Fruit fly (Drosophila melanogaster) whole organism, embryonic: ENCODE data around the gene CG5535.

Experiments
- BEAF-32 ChIP-seq: fragments of 200-800 bp; sonication (Bioruptor generic); optimal IDR thresholded peaks from 3 replicates; lab custom pipeline; 2017; ENCODE audit warnings: missing biosample characterization, missing genetic modification characterization, mild to moderate bottlenecking, moderate library complexity, missing genetic modification reagents
- Bgb ChIP-seq: fragments of 200-800 bp; sonication (Bioruptor generic); IDR thresholded peaks from 2 replicates; pipeline ENCODE4 v1.3.6; 2022; ENCODE audit warnings: missing biosample characterization, missing genetic modification characterization; ENCODE audit not compliant: partially characterized antibody
- CG10267 ChIP-seq: fragments of 200-800 bp; sonication (Bioruptor generic); optimal IDR thresholded peaks from 2 replicates; lab custom pipeline; 2018; ENCODE audit warnings: missing biosample characterization, mild to moderate bottlenecking, missing genetic modification characterization, moderate library complexity
- CG10274 ChIP-seq: fragments of 200-800 bp; sonication (Bioruptor generic); optimal IDR thresholded peaks from 3 replicates; lab custom pipeline; 2017; ENCODE audit warnings: missing biosample characterization, mild to moderate bottlenecking, missing genetic modification characterization
- CG11504 ChIP-seq: fragments of 200-800 bp; sonication (Bioruptor generic); optimal IDR thresholded peaks from 3 replicates; lab custom pipeline; 2019; ENCODE audit warnings: missing biosample characterization, mild to moderate bottlenecking, missing genetic modification characterization, moderate library complexity
- CG12219 ChIP-seq: fragments of 200-800 bp; sonication (Bioruptor generic); optimal IDR thresholded peaks from 3 replicates; lab custom pipeline; 2018; ENCODE audit warnings: missing biosample characterization, mild to moderate bottlenecking, missing genetic modification characterization
- CG13123 ChIP-seq: fragments of 200-800 bp; sonication (Bioruptor generic); optimal IDR thresholded peaks from 2 replicates; lab custom pipeline; 2016; ENCODE audit warnings: missing biosample characterization, missing genetic modification characterization
- CG13296 ChIP-seq: fragments of 200-800 bp; sonication (Bioruptor generic); optimal IDR thresholded peaks from 3 replicates; lab custom pipeline; 2018; ENCODE audit warnings: missing biosample characterization, mild to moderate bottlenecking, missing genetic modification characterization
- CG14441 ChIP-seq: fragments of 200-800 bp; sonication (Bioruptor generic); IDR thresholded peaks from 2 replicates; pipeline ENCODE4 v1.3.6; 2022; ENCODE audit warnings: missing biosample characterization, missing genetic modification characterization
- CG1602 ChIP-seq: fragments of 200-800 bp; sonication (Bioruptor generic); optimal IDR thresholded peaks from 3 replicates; lab custom pipeline; 2016; ENCODE audit warnings: missing biosample characterization, missing genetic modification characterization
- CG17359 ChIP-seq: fragments of 200-800 bp; sonication (Bioruptor generic); optimal IDR thresholded peaks from 3 replicates; lab custom pipeline; 2018; ENCODE audit warnings: missing biosample characterization, mild to moderate bottlenecking, missing genetic modification characterization, moderate library complexity
- CG17568 ChIP-seq: fragments of 200-800 bp; sonication (Bioruptor generic); optimal IDR thresholded peaks from 2 replicates; lab custom pipeline; 2018; ENCODE audit warnings: missing biosample characterization, mild to moderate bottlenecking, missing genetic modification characterization, moderate library complexity
- CG17912 ChIP-seq: fragments of 200-800 bp; sonication (Bioruptor generic); optimal IDR thresholded peaks from 2 replicates; lab custom pipeline; 2018; ENCODE audit warnings: missing biosample characterization, mild to moderate bottlenecking, missing genetic modification characterization
- CG1832 ChIP-seq: fragments of 200-800 bp; sonication (Bioruptor generic); optimal IDR thresholded peaks from 2 replicates; lab custom pipeline; 2017; ENCODE audit warnings: missing biosample characterization, mild to moderate bottlenecking, missing genetic modification characterization, inconsistent platforms
- CG3838 ChIP-seq: fragments of 200-800 bp; sonication (Bioruptor generic); optimal IDR thresholded peaks from 3 replicates; lab custom pipeline; 2016; ENCODE audit warnings: missing biosample characterization, missing genetic modification characterization
- CG4282 ChIP-seq: fragments of 200-800 bp; sonication (Bioruptor generic); optimal IDR thresholded peaks from 2 replicates; lab custom pipeline; 2016; ENCODE audit warnings: missing biosample characterization, missing genetic modification characterization
- CG6654 ChIP-seq: fragments of 200-800 bp; sonication (Bioruptor generic); optimal IDR thresholded peaks from 2 replicates; lab custom pipeline; 2017; ENCODE audit warnings: missing biosample characterization, mild to moderate bottlenecking, missing genetic modification characterization
- CG6813 ChIP-seq: fragments of 200-800 bp; sonication (Bioruptor generic); optimal IDR thresholded peaks from 2 replicates; lab custom pipeline; 2017; ENCODE audit warnings: missing biosample characterization, missing genetic modification characterization, mild to moderate bottlenecking, moderate library complexity, missing genetic modification reagents
- CG8359 ChIP-seq: fragments of 200-800 bp; sonication (Bioruptor generic); optimal IDR thresholded peaks from 2 replicates; lab custom pipeline; 2017; ENCODE audit warnings: missing biosample characterization, mild to moderate bottlenecking, missing genetic modification characterization, borderline replicate concordance
- D19A ChIP-seq: fragments of 200-800 bp; optimal IDR thresholded peaks from 3 replicates; lab custom pipeline; 2019; ENCODE audit warnings: missing biosample characterization, mild to moderate bottlenecking, missing genetic modification characterization, moderate library complexity
- Dip2 ChIP-seq: fragments of 200-800 bp; sonication (Bioruptor generic); IDR thresholded peaks from 2 replicates; pipeline ENCODE4 v1.3.6; 2022; ENCODE audit warnings: missing biosample characterization, missing genetic modification characterization
- Ets97D ChIP-seq: fragments of 200-800 bp; sonication (Bioruptor generic); optimal IDR thresholded peaks from 3 replicates; lab custom pipeline; 2016; ENCODE audit warnings: missing biosample characterization, missing genetic modification characterization
- Fer2 ChIP-seq: fragments of 200-800 bp; sonication (Bioruptor generic); optimal IDR thresholded peaks from 2 replicates; lab custom pipeline; 2018; ENCODE audit warnings: missing biosample characterization, mild to moderate bottlenecking, missing genetic modification characterization, moderate library complexity
- HmgZ ChIP-seq: fragments of 200-800 bp; sonication (Bioruptor generic); optimal IDR thresholded peaks from 2 replicates; lab custom pipeline; 2018; ENCODE audit warnings: missing biosample characterization, mild to moderate bottlenecking, missing genetic modification characterization
- Lhr ChIP-seq: fragments of 200-800 bp; sonication (Bioruptor generic); optimal IDR thresholded peaks from 3 replicates; lab custom pipeline; 2017; ENCODE audit warnings: mild to moderate bottlenecking, missing biosample characterization, missing genetic modification reagents, missing genetic modification characterization
- MTF-1 ChIP-seq: fragments of 200-800 bp; sonication (Bioruptor generic); optimal IDR thresholded peaks from 2 replicates; lab custom pipeline; 2018; ENCODE audit warnings: missing biosample characterization, mild to moderate bottlenecking, missing genetic modification characterization, borderline replicate concordance
- Max ChIP-seq: fragments of 200-800 bp; sonication (Bioruptor generic); optimal IDR thresholded peaks from 2 replicates; lab custom pipeline; 2016; ENCODE audit warnings: missing biosample characterization, mild to moderate bottlenecking, missing genetic modification characterization
- Med ChIP-seq: fragments of 200-800 bp; sonication (Bioruptor generic); peaks from one replicate; lab custom pipeline; 2016; ENCODE audit warnings: missing biosample characterization, missing genetic modification characterization, mild to moderate bottlenecking, inconsistent platforms, moderate library complexity
- Myb ChIP-seq: fragments of 200-800 bp; sonication (Bioruptor generic); optimal IDR thresholded peaks from 2 replicates; lab custom pipeline; 2016; ENCODE audit warnings: missing biosample characterization, missing genetic modification characterization
- Sin3A ChIP-seq: fragments of >200 bp; optimal IDR thresholded peaks from 2 replicates; lab custom pipeline; 2018
- Sry-δ ChIP-seq: fragments of 200-800 bp; sonication (Bioruptor generic); optimal IDR thresholded peaks from 2 replicates; lab custom pipeline; 2016; ENCODE audit warnings: missing biosample characterization, missing genetic modification characterization
- Ssrp ChIP-seq: fragments of 200-800 bp; sonication (Bioruptor generic); optimal IDR thresholded peaks from 2 replicates; lab custom pipeline; 2018; ENCODE audit warnings: missing biosample characterization, mild to moderate bottlenecking, missing genetic modification characterization, moderate library complexity
- TFAM ChIP-seq: fragments of 200-800 bp; sonication (Bioruptor generic); optimal IDR thresholded peaks from 2 replicates; lab custom pipeline; 2017; ENCODE audit warnings: missing biosample characterization, missing genetic modification characterization, inconsistent platforms
- ash1 ChIP-seq: fragments of 200-800 bp; sonication (Bioruptor generic); optimal IDR thresholded peaks from 2 replicates; lab custom pipeline; 2018; ENCODE audit warnings: missing biosample characterization, mild to moderate bottlenecking, missing genetic modification characterization
- bcd ChIP-seq: fragments of 200-800 bp; sonication (Bioruptor generic); optimal IDR thresholded peaks from 2 replicates; lab custom pipeline; 2017; ENCODE audit warnings: missing biosample characterization, mild to moderate bottlenecking, missing genetic modification characterization
- bigmax ChIP-seq: fragments of 200-800 bp; sonication (Bioruptor generic); optimal IDR thresholded peaks from 2 replicates; lab custom pipeline; 2018; ENCODE audit warnings: missing biosample characterization, mild to moderate bottlenecking, missing genetic modification characterization
- cato ChIP-seq: fragments of 200-800 bp; sonication (Bioruptor generic); optimal IDR thresholded peaks from 2 replicates; lab custom pipeline; 2016; ENCODE audit warnings: missing biosample characterization, missing genetic modification characterization, borderline replicate concordance
- chif ChIP-seq, 2 experiments: fragments of 200-800 bp; sonication (Bioruptor generic); optimal IDR thresholded peaks; 3 replicates each; lab custom pipeline; 2016; ENCODE audit warnings: missing biosample characterization in 2 of 2, missing genetic modification characterization in 2 of 2
- chn ChIP-seq: fragments of 200-800 bp; sonication (Bioruptor generic); optimal IDR thresholded peaks from 2 replicates; lab custom pipeline; 2016; ENCODE audit warnings: missing biosample characterization, missing genetic modification characterization
- grau ChIP-seq: fragments of 200-800 bp; optimal IDR thresholded peaks from 3 replicates; lab custom pipeline; 2019; ENCODE audit warnings: missing biosample characterization, mild to moderate bottlenecking, missing genetic modification characterization, moderate library complexity
- lilli ChIP-seq: fragments of 200-800 bp; sonication (Bioruptor generic); optimal IDR thresholded peaks from 3 replicates; lab custom pipeline; 2016; ENCODE audit warnings: missing biosample characterization, missing genetic modification characterization
- nmo ChIP-seq: fragments of 200-800 bp; sonication (Bioruptor generic); optimal IDR thresholded peaks from 2 replicates; lab custom pipeline; 2018; ENCODE audit warnings: missing biosample characterization, mild to moderate bottlenecking, missing genetic modification characterization, moderate library complexity
- pfk ChIP-seq: fragments of 200-800 bp; sonication (Bioruptor generic); optimal IDR thresholded peaks from 2 replicates; lab custom pipeline; 2018; ENCODE audit warnings: missing biosample characterization, mild to moderate bottlenecking, missing genetic modification characterization, moderate library complexity
- tll ChIP-seq, 2 experiments: fragments of 200-800 bp in 1 of 2; fragments of >200 bp in 1 of 2; sonication (Bioruptor generic) in 1 of 2; optimal IDR thresholded peaks; 2 replicates each; lab custom pipeline; 2017 to 2019; ENCODE audit warnings: missing biosample characterization in 2 of 2, missing genetic modification characterization in 2 of 2, mild to moderate bottlenecking in 1 of 2, moderate library complexity in 1 of 2
- vfl ChIP-seq: fragments of 200-800 bp; sonication (Bioruptor generic); optimal IDR thresholded peaks from 2 replicates; lab custom pipeline; 2016; ENCODE audit warnings: missing biosample characterization, missing genetic modification characterization
- vvl ChIP-seq: fragments of 200-800 bp; sonication (Bioruptor generic); IDR thresholded peaks from 2 replicates; pipeline ENCODE4 v1.3.6; 2022; ENCODE audit warnings: missing biosample characterization, missing genetic modification characterization
- wek ChIP-seq: fragments of 200-800 bp; sonication (Bioruptor generic); optimal IDR thresholded peaks from 3 replicates; lab custom pipeline; 2018; ENCODE audit warnings: missing biosample characterization, mild to moderate bottlenecking, missing genetic modification characterization, moderate library complexity
- wor ChIP-seq: fragments of 200-800 bp; sonication (Bioruptor generic); IDR thresholded peaks from 2 replicates; pipeline ENCODE4 v1.3.6; 2022; ENCODE audit warnings: missing biosample characterization, missing genetic modification characterization

CG5535 gene

DNA sequence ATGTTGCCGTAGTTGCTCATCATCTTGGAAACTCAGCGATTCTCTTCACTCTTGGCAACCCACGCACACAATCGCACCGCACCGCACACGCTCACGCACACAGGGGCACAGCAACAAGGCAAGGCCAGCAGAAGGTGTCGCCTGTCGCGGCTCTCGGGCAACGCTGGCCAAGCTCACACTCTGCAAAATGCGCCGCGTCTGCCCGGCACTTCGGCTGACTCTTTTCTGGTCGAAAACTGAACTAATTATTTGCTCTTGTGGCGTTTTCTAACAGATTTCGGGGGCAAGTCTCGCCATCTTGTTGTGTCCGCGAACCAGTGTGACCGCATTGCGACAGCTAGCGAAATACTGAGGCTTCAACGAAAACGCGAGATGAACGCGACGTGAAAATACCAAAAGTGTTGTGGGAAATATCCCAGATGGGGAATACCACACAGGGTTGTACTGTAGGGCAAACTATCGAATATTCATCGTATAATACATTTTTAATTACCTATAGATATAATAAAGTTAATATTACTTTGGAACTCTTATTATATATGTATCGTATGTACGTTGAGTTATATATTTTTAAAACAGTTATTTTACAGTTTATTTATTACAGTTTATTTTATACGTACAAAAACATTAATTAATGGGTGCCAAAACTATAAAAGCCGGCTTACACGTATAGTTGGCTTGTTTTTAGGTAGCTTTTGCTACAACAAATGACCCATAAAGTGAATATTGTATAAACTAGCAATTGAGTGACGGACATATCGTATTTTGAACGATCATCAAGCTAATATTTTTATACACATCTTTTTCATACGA, 10.2 kb downstream of the CG5535 start, which contains the start of the genes MED19 and CG7430 (continued):
- TF ChIP-seq CG1832 (no peak), vvl (GFP tag; lab: Robert Waterston, UW) (peak; percentile 20; the same call in 1 of the 2 replicates), CG17359 (peak; percentile 12), pfk (GFP tag; lab: Kevin White, UChicago) (no peak), CG13123 (GFP tag; lab: Kevin White, UChicago) (no peak), nmo (GFP tag; lab: Kevin White, UChicago) (peak; percentile 45), Lhr (GFP tag; lab: Kevin White, UChicago) (peak; percentile 79), D19A (tag; lab: Kevin White, UChicago) (no peak), chn (no peak), CG11504 (tag; lab: Kevin White, UChicago) (no peak), CG17568 (GFP tag; lab: Kevin White, UChicago) (no peak), CG12219 (GFP tag; lab: Kevin White, UChicago) (no peak), CG17912 (GFP tag; lab: Kevin White, UChicago) (peak; percentile 31), CG13296 (peak; percentile 12), BEAF-32 (peak; percentile 80), grau (tag; lab: Kevin White, UChicago) (peak; percentile 8), Ssrp (tag; lab: Kevin White, UChicago) (no peak), CG14441 (GFP tag; lab: Robert Waterston, UW) (no peak), wek (peak; percentile 16), vfl (GFP tag; lab: Kevin White, UChicago) (no peak), CG10274 (GFP tag; lab: Kevin White, UChicago) (no peak), Fer2 (no peak), CG3838 (GFP tag; lab: Kevin White, UChicago) (no peak), CG8359 (GFP tag; lab: Kevin White, UChicago) (no peak), Med (peak; percentile 84), ash1 (no peak), chif (GFP tag; optimal IDR thresholded peaks at IDR 0.05; lab: Kevin White, UChicago) (no peak), MTF-1 (no peak), CG10267 (tag; lab: Kevin White, UChicago) (peak; percentile 21), CG1602 (GFP tag; lab: Kevin White, UChicago) (no peak), bcd (no peak), CG6813 (no peak), TFAM (GFP tag; lab: Kevin White, UChicago) (no peak), Max (GFP tag; lab: Kevin White, UChicago) (no peak), Dip2 (no peak), CG4282 (GFP tag; lab: Kevin White, UChicago) (peak; percentile 15), cato (GFP tag; lab: Kevin White, UChicago) (no peak), bigmax (no peak), wor (no peak), tll (GFP tag; optimal IDR thresholded peaks at IDR 0.05; lab: Kevin White, UChicago) (peak in 1 of 2 experiments; percentile 25), HmgZ (tag; lab: Kevin White, UChicago) (peak; percentile 38), Sin3A (peak; percentile 12), Myb (no peak), Sry-δ (GFP tag; lab: Kevin White, UChicago) (peak; percentile 11), Ets97D (peak; percentile 72), lilli (peak; percentile 6), CG6654 (no peak), Bgb (GFP tag; lab: Robert Waterston, UW) (peak; percentile 63)
